Fruit fly (Drosophila melanogaster): Measurements from ENCODE around the gene gro.

DNA sequence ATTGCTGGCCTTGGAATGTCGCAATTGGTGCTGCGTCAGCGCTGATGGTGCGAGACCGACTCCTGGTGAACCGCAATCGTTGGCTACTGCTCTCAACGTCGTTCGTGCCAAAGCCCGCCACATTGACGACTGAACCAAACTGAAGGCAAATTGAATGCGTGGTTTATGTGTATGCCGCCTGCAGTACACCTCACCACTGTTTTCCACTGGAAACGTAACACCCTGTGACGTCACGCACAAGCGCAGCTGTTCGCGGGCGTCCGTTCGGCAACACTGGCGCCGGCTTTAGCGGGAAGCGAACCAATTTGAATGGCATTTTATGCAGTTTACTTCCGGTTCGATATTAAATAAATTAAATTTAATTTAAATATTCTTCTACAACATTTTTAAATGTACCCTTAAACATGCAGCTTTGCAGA, 13.7 kb downstream of the gro start, which contains the start of gene Cmpk:
- peak in 1 of 2 experiments; percentile 76 for TF ChIP-seq ss (GFP tag; optimal IDR thresholded peaks at IDR 0.05)
- no peak for TF ChIP-seq CG10669 (GFP tag; optimal IDR thresholded peaks at IDR 0.05)
- peak; percentile 25 for TF ChIP-seq CG8319 (GFP tag; optimal IDR thresholded peaks at IDR 0.05)
- TF ChIP-seq CG1621 (tag; optimal IDR thresholded peaks at IDR 0.05), result peak; percentile 46
- peak; percentile 2 for TF ChIP-seq CG32006 (GFP tag; optimal IDR thresholded peaks at IDR 0.05)
- TF ChIP-seq CG11902 (GFP tag; optimal IDR thresholded peaks at IDR 0.05), result no peak
- TF ChIP-seq Hr39 (GFP tag; optimal IDR thresholded peaks at IDR 0.05), result peak; percentile 22
- TF ChIP-seq Eip93F (GFP tag; optimal IDR thresholded peaks at IDR 0.05), result no peak
- TF ChIP-seq dac (GFP tag; optimal IDR thresholded peaks at IDR 0.05), result peak; percentile 26
- no peak for TF ChIP-seq Gug (GFP tag; IDR thresholded peaks at IDR 0.05)
- TF ChIP-seq salr (GFP tag; optimal IDR thresholded peaks at IDR 0.05), result peak in 1 of 2 experiments; percentile 58
- TF ChIP-seq esn (GFP tag; optimal IDR thresholded peaks at IDR 0.05), result peak; percentile 84
